Fruit fly (Drosophila melanogaster): Measurements from ENCODE around the gene CG32085.

DNA sequence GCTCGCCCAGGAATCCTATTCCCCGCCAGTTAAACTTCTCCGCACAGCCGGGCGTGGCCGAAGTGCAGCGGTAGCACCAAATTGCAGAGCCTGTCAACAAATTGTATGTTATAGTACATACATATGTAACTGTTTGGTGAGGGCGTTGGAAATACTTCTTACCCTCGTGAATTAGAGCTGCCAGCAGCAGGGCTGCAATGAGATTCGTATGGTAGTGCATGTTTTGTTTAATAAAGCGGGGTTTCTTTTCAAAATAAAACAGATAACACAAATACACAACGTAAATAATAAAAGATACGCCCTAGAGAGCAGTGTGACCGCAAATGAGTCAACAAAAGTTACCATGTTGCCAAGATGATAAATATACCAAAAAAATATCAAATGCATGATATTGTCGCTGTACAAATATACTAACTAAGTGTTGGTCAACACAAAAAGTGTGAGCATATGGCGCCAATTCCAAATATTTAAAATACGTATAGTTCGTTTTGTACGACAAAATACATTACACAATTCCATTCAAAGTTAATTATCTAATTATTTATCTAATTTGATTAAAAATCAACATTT lies 31.0 kb upstream of the CG32085 start, which contains the start of gene crim:
- TF ChIP-seq seq (GFP tag; IDR thresholded peaks at IDR 0.05) (no peak), fu2 (GFP tag; optimal IDR thresholded peaks at IDR 0.05) (no peak), Scr (GFP tag; IDR thresholded peaks at IDR 0.05; ENCODE audit: partially characterized antibody) (no peak), CG12071 (GFP tag; optimal IDR thresholded peaks at IDR 0.05) (no peak)

Measured in whole organism, embryonic.